Fruit fly (Drosophila melanogaster) whole organism, prepupa: ENCODE data around the gene tweek.

Experiments used
- Blimp-1 ChIP-seq: fragments of 200-800 bp; sonication (Bioruptor generic); optimal IDR thresholded peaks from 3 replicates; lab custom pipeline; 2017; ENCODE audit warnings: missing biosample characterization, missing genetic modification characterization, mild to moderate bottlenecking, moderate library complexity, missing genetic modification reagents
- Ets21C ChIP-seq: fragments of 200-800 bp; sonication (Bioruptor generic); optimal IDR thresholded peaks from 3 replicates; lab custom pipeline; 2016; ENCODE audit warnings: missing biosample characterization, missing genetic modification characterization
- Smox ChIP-seq: fragments of 200-800 bp; sonication (Bioruptor generic); optimal IDR thresholded peaks from 3 replicates; lab custom pipeline; 2016; ENCODE audit warnings: missing biosample characterization, missing genetic modification characterization
- salr ChIP-seq, 2 experiments: fragments of 200-800 bp; sonication (Bioruptor generic); optimal IDR thresholded peaks; 3 replicates each; lab custom pipeline; 2016 to 2018; ENCODE audit warnings: missing biosample characterization in 2 of 2, missing genetic modification characterization in 2 of 2, mild to moderate bottlenecking in 1 of 2

DNA sequence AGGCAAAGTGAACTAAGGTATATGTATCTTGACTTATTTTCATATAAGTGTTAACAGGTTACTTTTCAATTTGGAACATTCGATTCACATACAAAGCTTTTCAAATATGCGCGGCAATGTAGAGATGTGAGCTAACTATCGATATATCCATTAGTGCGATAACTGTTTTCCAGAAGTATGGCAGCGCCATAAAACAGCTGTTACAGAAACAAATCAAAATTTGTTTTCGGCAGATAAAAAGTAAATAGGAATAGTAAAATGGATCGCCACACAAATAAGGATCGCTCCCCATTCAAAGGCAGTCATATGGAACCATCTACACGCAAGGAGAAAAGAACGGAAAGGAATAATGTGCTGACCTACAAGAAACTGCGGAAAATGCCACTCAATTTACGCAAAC is 9.0 kb upstream of the tweek start, which contains the start of the genes CG32832, CG31743 and CG34313:
- TF ChIP-seq Blimp-1 (no peak), salr (GFP tag; optimal IDR thresholded peaks at IDR 0.05; lab: Kevin White, UChicago) (no peak), Smox (GFP tag; lab: Kevin White, UChicago) (no peak), Ets21C (GFP tag; lab: Kevin White, UChicago) (no peak)
